Fruit fly (Drosophila melanogaster): ENCODE measurements around the gene RagA-B.

RagA-B gene

dm6 chr3R:8963756-8964342 is 20.3 kb downstream of the RagA-B start (continued):
- TF ChIP-seq phol (tag; optimal IDR thresholded peaks at IDR 0.05): peak; percentile 47
- TF ChIP-seq CG1792 (GFP tag; optimal IDR thresholded peaks at IDR 0.05): no peak
- no peak for TF ChIP-seq Six4 (GFP tag; optimal IDR thresholded peaks at IDR 0.05)
- TF ChIP-seq Ets97D (GFP tag; optimal IDR thresholded peaks at IDR 0.05): no peak
- 0 out of 2 replicates have a peak, but pooled peaks have one; percentile 19 for TF ChIP-seq CG6689 (GFP tag; IDR thresholded peaks at IDR 0.05)
- no peak for TF ChIP-seq CG16813 (GFP tag; IDR thresholded peaks at IDR 0.05; ENCODE audit: partially characterized antibody)
- no peak for TF ChIP-seq ac (GFP tag; optimal IDR thresholded peaks at IDR 0.05)
- TF ChIP-seq CG9437 (GFP tag; optimal IDR thresholded peaks at IDR 0.05): no peak
- no peak for TF ChIP-seq ara (GFP tag; IDR thresholded peaks at IDR 0.05)
- TF ChIP-seq PHDP (tag; optimal IDR thresholded peaks at IDR 0.05): peak; percentile 39
- no peak for TF ChIP-seq Myb (GFP tag; optimal IDR thresholded peaks at IDR 0.05)
- TF ChIP-seq Xrp1 (GFP tag; IDR thresholded peaks at IDR 0.05): peak; percentile 62
- no peak for TF ChIP-seq Sry-β (GFP tag; optimal IDR thresholded peaks at IDR 0.05)
- no peak for TF ChIP-seq ind (GFP tag; optimal IDR thresholded peaks at IDR 0.05)
- no peak for TF ChIP-seq gcm (GFP tag; optimal IDR thresholded peaks at IDR 0.05)
- 0 out of 2 replicates have a peak, but pooled peaks have one; percentile 8 for TF ChIP-seq E2f1 (GFP tag; IDR thresholded peaks at IDR 0.05)
- peak; percentile 64 for TF ChIP-seq oc (tag; optimal IDR thresholded peaks at IDR 0.05)
- no peak for TF ChIP-seq Tbp (GFP tag; optimal IDR thresholded peaks at IDR 0.05)
- TF ChIP-seq Neu2 (GFP tag; optimal IDR thresholded peaks at IDR 0.05; ENCODE audit: borderline replicate concordance): no peak
- no peak for TF ChIP-seq zfh2 (GFP tag; optimal IDR thresholded peaks at IDR 0.05)
- no peak; the same call in 1 of the 2 replicates for TF ChIP-seq onecut (GFP tag; IDR thresholded peaks at IDR 0.05)
- TF ChIP-seq CG6272 (GFP tag; IDR thresholded peaks at IDR 0.05): no peak
- TF ChIP-seq ttk (GFP tag; IDR thresholded peaks at IDR 0.05): peak; percentile 61
- no peak for TF ChIP-seq Hr39 (optimal IDR thresholded peaks at IDR 0.05)
- TF ChIP-seq D19A (tag; optimal IDR thresholded peaks at IDR 0.05): peak; percentile 30
- no peak for TF ChIP-seq CG2889 (GFP tag; IDR thresholded peaks at IDR 0.05)
- no peak for TF ChIP-seq insv (GFP tag; optimal IDR thresholded peaks at IDR 0.05)
- TF ChIP-seq Mes4 (GFP tag; optimal IDR thresholded peaks at IDR 0.05): no peak
- no peak for TF ChIP-seq pros (GFP tag; optimal IDR thresholded peaks at IDR 0.05)
- no peak for TF ChIP-seq CG13287 (GFP tag; IDR thresholded peaks at IDR 0.05; ENCODE audit: partially characterized antibody)
- TF ChIP-seq Sox102F (GFP tag; optimal IDR thresholded peaks at IDR 0.05): peak; percentile 84
- TF ChIP-seq seq (GFP tag; IDR thresholded peaks at IDR 0.05): no peak
- peak; percentile 45 for TF ChIP-seq Ssrp (tag; optimal IDR thresholded peaks at IDR 0.05)
- no peak for TF ChIP-seq vnd (GFP tag; IDR thresholded peaks at IDR 0.05; ENCODE audit: partially characterized antibody)
- TF ChIP-seq crol (GFP tag; IDR thresholded peaks at IDR 0.05): peak; percentile 31; the same call in 1 of the 2 replicates
- TF ChIP-seq Nf-YA (GFP tag; IDR thresholded peaks at IDR 0.05): 0 out of 2 replicates have a peak, but pooled peaks have one; percentile 15
- TF ChIP-seq CG14965 (GFP tag; optimal IDR thresholded peaks at IDR 0.05; ENCODE audit: borderline replicate concordance): no peak
- TF ChIP-seq CG42726 (GFP tag; IDR thresholded peaks at IDR 0.05; ENCODE audit: partially characterized antibody): no peak
- no peak for TF ChIP-seq NFAT (GFP tag; IDR thresholded peaks at IDR 0.05)
- no peak for TF ChIP-seq CG2202 (tag; optimal IDR thresholded peaks at IDR 0.05)
- TF ChIP-seq CG14050 (GFP tag; IDR thresholded peaks at IDR 0.05): no peak
- no peak for TF ChIP-seq CG11696 (GFP tag; IDR thresholded peaks at IDR 0.05)
- no peak for TF ChIP-seq CG3407 (GFP tag; optimal IDR thresholded peaks at IDR 0.05)
- TF ChIP-seq CG10274 (GFP tag; optimal IDR thresholded peaks at IDR 0.05): no peak
- no peak for TF ChIP-seq CkIIα-i1 (GFP tag; IDR thresholded peaks at IDR 0.05)
- no peak for TF ChIP-seq hbn (GFP tag; IDR thresholded peaks at IDR 0.05; ENCODE audit: partially characterized antibody)
- TF ChIP-seq CG3847 (GFP tag; IDR thresholded peaks at IDR 0.05): no peak
- TF ChIP-seq CG7372 (GFP tag; IDR thresholded peaks at IDR 0.05): 0 out of 2 replicates have a peak, but pooled peaks have one; percentile 16
- no peak for TF ChIP-seq CG34376 (GFP tag; optimal IDR thresholded peaks at IDR 0.05)
- TF ChIP-seq CG30020 (tag; optimal IDR thresholded peaks at IDR 0.05): no peak
- no peak for TF ChIP-seq ftz-f1 (GFP tag; optimal IDR thresholded peaks at IDR 0.05)
